Worm (Caenorhabditis elegans): Measurements from ENCODE around the gene sdz-1.

The sdz-1 gene

DNA sequence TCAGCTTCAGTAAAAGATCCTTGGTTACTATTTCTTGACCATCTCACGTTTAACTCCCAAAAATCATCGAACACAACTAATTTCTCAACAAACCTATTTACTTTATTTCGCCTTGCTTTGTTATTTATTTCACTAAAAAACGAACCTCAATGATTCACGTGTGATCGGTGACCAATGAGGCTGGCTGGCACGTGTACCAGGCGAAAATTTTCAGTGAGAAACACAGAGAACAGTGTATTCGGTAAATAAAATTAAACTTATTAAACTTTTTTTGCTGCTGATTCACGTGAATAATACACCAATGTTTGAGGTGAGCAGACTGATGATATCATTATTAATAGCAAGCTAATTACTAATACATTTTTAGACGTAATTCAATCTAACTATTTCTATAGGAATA, 44.7 kb downstream of the sdz-1 start (continued):
- TF ChIP-seq pag-3 (tag; optimal IDR thresholded peaks at IDR 0.05; ENCODE audit: borderline replicate concordance, insufficient read depth) (no peak), ceh-8 (GFP tag; optimal IDR thresholded peaks at IDR 0.05) (peak; percentile 56), nhr-85 (tag) (peak; percentile 73), lin-15B (tag; optimal IDR thresholded peaks at IDR 0.05) (no peak), tlp-1 (tag; optimal IDR thresholded peaks at IDR 0.05) (no peak), pqm-1 (tag; optimal IDR thresholded peaks at IDR 0.05) (no peak), nhr-84 (tag; optimal IDR thresholded peaks at IDR 0.05) (no peak), nhr-19 (GFP tag; conservative IDR thresholded peaks at IDR 0.05) (peak; percentile 24; the same call in 1 of the 2 replicates), hpl-2 (GFP tag; optimal IDR thresholded peaks at IDR 0.05) (no peak), alr-1 (tag; optimal IDR thresholded peaks at IDR 0.05; ENCODE audit: borderline replicate concordance) (no peak), elt-3 (tag; optimal IDR thresholded peaks at IDR 0.05) (peak in 1 of 6 experiments; percentile 38), isw-1 (GFP tag; IDR thresholded peaks at IDR 0.05) (no peak), lin-14 (GFP tag; optimal IDR thresholded peaks at IDR 0.05) (peak; percentile 23), lin-35 (GFP tag; optimal IDR thresholded peaks at IDR 0.05) (no peak), efl-1 (optimal IDR thresholded peaks at IDR 0.05) (no peak), efl-1 (GFP tag; optimal IDR thresholded peaks at IDR 0.05 in 1 of 2) (peak in 1 of 2 experiments; percentile 22)

DNA sequence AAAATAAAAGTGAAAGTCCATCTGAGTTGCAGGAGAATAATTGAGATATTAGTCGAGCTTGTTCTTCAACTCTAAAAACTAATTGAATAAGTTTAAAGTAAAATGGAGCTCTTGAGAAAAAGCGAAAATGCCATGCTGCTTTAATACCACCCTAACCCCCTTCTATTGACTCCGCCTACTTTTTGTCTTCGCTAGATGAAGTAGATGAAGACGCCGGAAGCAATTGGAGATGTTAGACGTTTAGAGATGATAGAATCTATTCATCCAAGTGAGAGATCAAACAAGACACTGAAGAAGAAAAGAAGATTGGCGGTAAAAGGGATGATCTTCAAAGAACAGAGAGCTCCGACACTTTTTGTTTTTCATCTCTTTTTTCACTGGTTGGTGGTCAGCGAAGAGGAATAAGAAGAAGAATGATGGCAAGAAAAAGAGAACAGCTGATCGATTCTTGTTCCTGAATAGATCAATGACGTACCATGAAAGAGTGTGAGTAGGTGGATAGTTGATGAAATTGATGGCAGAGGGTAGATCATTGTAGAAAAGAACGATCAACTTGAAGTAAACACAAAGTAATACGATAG, 45.6 kb downstream of the sdz-1 start:
- no peak for TF ChIP-seq irx-1 (tag; optimal IDR thresholded peaks at IDR 0.05)
- no peak for TF ChIP-seq swsn-7 (tag; optimal IDR thresholded peaks at IDR 0.05)
- no peak for TF ChIP-seq xbp-1 (tag; optimal IDR thresholded peaks at IDR 0.05)
- TF ChIP-seq unc-130 (tag; optimal IDR thresholded peaks at IDR 0.05), result peak; percentile 2
- TF ChIP-seq C34B4.2 (tag; optimal IDR thresholded peaks at IDR 0.05), result no peak
- TF ChIP-seq zip-4 (GFP tag; optimal IDR thresholded peaks at IDR 0.05), result no peak
- TF ChIP-seq alr-1 (tag; optimal IDR thresholded peaks at IDR 0.05; ENCODE audit: borderline replicate concordance), result no peak
- no peak for TF ChIP-seq zag-1 (tag; optimal IDR thresholded peaks at IDR 0.05)
- peak in 1 of 6 experiments; percentile 24 for TF ChIP-seq elt-3 (tag; optimal IDR thresholded peaks at IDR 0.05)
- no peak for TF ChIP-seq lin-35 (GFP tag; optimal IDR thresholded peaks at IDR 0.05)
- TF ChIP-seq efl-1 (optimal IDR thresholded peaks at IDR 0.05), result no peak
- TF ChIP-seq efl-1 (GFP tag; optimal IDR thresholded peaks at IDR 0.05 in 1 of 2), result peak in 1 of 2 experiments; percentile 30
- peak; percentile 87 for TF ChIP-seq nhr-85 (tag)
- TF ChIP-seq fkh-8 (tag; optimal IDR thresholded peaks at IDR 0.05), result no peak
- peak; percentile 18 for TF ChIP-seq nhr-20 (tag; optimal IDR thresholded peaks at IDR 0.05)
- peak; percentile 6 for TF ChIP-seq mep-1 (tag; optimal IDR thresholded peaks at IDR 0.05)
- TF ChIP-seq blmp-1 (tag; optimal IDR thresholded peaks at IDR 0.05), result peak; percentile 83
- no peak for TF ChIP-seq nhr-47 (tag; optimal IDR thresholded peaks at IDR 0.05)
- no peak for TF ChIP-seq nhr-84 (tag; optimal IDR thresholded peaks at IDR 0.05)
- TF ChIP-seq dpl-1 (GFP tag; optimal IDR thresholded peaks at IDR 0.05), result peak in 1 of 3 experiments; percentile 25
- TF ChIP-seq tlp-1 (tag; optimal IDR thresholded peaks at IDR 0.05), result no peak
- peak; percentile 58 for TF ChIP-seq dsc-1 (tag; optimal IDR thresholded peaks at IDR 0.05)
- no peak for TF ChIP-seq aha-1 (tag; optimal IDR thresholded peaks at IDR 0.05)
- peak; percentile 11 for TF ChIP-seq pag-3 (tag; optimal IDR thresholded peaks at IDR 0.05; ENCODE audit: borderline replicate concordance, insufficient read depth)
- TF ChIP-seq hlh-17 (GFP tag; optimal IDR thresholded peaks at IDR 0.05; ENCODE audit: borderline replicate concordance), result no peak
- peak; percentile 0 for TF ChIP-seq snu-23 (GFP tag; optimal IDR thresholded peaks at IDR 0.05)
- no peak for TF ChIP-seq fkh-10 (GFP tag; optimal IDR thresholded peaks at IDR 0.05)
- TF ChIP-seq lin-13 (GFP tag; optimal IDR thresholded peaks at IDR 0.05), result no peak
- TF ChIP-seq lin-14 (GFP tag; optimal IDR thresholded peaks at IDR 0.05), result peak; percentile 37
- peak; percentile 45 for TF ChIP-seq nhr-71 (tag; optimal IDR thresholded peaks at IDR 0.05)

DNA sequence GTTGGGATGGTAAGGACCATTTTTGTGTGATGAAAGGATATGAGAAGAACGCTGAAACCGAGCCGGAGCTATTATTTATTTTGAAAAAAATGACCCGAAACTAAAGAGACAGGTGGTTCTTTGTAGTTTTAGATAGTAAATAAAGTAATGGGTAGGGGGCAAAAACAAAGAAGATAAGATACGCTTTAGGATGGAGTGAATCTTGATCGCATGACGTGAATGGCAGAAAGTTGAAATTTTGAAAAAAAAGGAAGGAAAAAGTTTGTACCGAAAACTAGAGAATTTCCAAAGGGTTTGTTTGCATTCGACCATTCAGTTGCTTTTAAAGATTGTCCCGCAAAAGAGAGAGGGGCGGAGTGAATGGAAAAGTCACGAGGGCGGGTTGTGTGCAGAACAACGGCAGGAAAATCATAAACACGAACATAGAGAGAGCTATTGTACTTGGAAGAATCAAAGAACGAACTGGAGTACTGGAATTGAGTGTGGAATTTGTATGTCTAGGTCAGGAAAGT, 46.2 kb downstream of the sdz-1 start, which contains the start of gene F22B7.9:
Gene F22B7.9, minus strand, starts transcription at position 51 of the 512 bp plus-strand sequence.
- TF ChIP-seq C16A3.4 (tag; optimal IDR thresholded peaks at IDR 0.05), result peak; percentile 10
- peak; percentile 83 for TF ChIP-seq ama-1 (optimal IDR thresholded peaks at IDR 0.05)
- TF ChIP-seq ceh-82 (tag; optimal IDR thresholded peaks at IDR 0.05), result no peak
- no peak for TF ChIP-seq lin-15B (tag; optimal IDR thresholded peaks at IDR 0.05)
- no peak for TF ChIP-seq tlp-1 (tag; optimal IDR thresholded peaks at IDR 0.05)
- TF ChIP-seq ztf-11 (tag; optimal IDR thresholded peaks at IDR 0.05), result no peak
- TF ChIP-seq nhr-11 (tag; optimal IDR thresholded peaks at IDR 0.05), result no peak
- peak; percentile 35 for TF ChIP-seq snu-23 (GFP tag; optimal IDR thresholded peaks at IDR 0.05)
- no peak for TF ChIP-seq vab-15 (tag; optimal IDR thresholded peaks at IDR 0.05)
- TF ChIP-seq elt-2 (tag; optimal IDR thresholded peaks at IDR 0.05), result peak; percentile 54
- no peak for TF ChIP-seq grh-1 (GFP tag; IDR thresholded peaks at IDR 0.05)
- TF ChIP-seq C34B4.2 (tag; optimal IDR thresholded peaks at IDR 0.05), result no peak
- no peak for TF ChIP-seq nhr-237 (tag; optimal IDR thresholded peaks at IDR 0.05)
- peak; percentile 4 for TF ChIP-seq nhr-77 (tag; optimal IDR thresholded peaks at IDR 0.05)
- peak in 1 of 3 experiments; percentile 9 for TF ChIP-seq dpl-1 (GFP tag; optimal IDR thresholded peaks at IDR 0.05)
- no peak for TF ChIP-seq unc-130 (tag; optimal IDR thresholded peaks at IDR 0.05)
- TF ChIP-seq lin-35 (GFP tag; optimal IDR thresholded peaks at IDR 0.05), result peak in 1 of 2 experiments; percentile 34
- peak; percentile 42 for TF ChIP-seq nhr-19 (GFP tag; conservative IDR thresholded peaks at IDR 0.05)
- TF ChIP-seq nhr-90 (tag; optimal IDR thresholded peaks at IDR 0.05; ENCODE audit: poor library complexity), result peak; percentile 20
